Worm (Caenorhabditis elegans): ENCODE results near the gene zyg-11.

The zyg-11 gene

DNA sequence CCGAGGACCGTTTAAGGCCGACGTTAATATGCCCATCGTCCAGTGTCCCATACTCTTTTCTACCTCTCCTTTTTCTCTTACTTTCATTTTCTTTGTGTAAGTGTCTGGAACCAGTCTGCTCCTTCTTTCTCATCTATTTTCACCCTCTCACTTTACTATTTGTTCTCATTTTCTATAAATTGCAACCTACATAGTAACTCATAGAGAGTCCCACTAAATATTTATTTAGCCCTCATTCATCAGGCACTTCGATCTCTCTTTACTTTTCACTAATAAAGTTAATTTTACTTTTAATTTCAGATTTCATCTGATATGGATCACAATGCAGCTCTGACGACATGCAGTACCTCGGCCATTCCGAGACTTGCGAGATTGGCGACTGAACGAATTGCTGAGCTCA lies at the start of gene zyg-11:
Gene zyg-11, plus strand, starts transcription at position 301 of the 400 bp plus-strand sequence.
- TF ChIP-seq lsy-2 (tag; optimal IDR thresholded peaks at IDR 0.05) (no peak), hif-1 (tag; optimal IDR thresholded peaks at IDR 0.05) (no peak), lin-1 (GFP tag; IDR thresholded peaks at IDR 0.05) (no peak), ceh-32 (tag; optimal IDR thresholded peaks at IDR 0.05; ENCODE audit: poor library complexity) (no peak), nhr-10 (tag; optimal IDR thresholded peaks at IDR 0.05) (no peak), nhr-41 (GFP tag; IDR thresholded peaks at IDR 0.05) (no peak), fkh-10 (GFP tag; optimal IDR thresholded peaks at IDR 0.05) (no peak), F26F4.8 (GFP tag; conservative IDR thresholded peaks at IDR 0.05) (no peak), unc-130 (GFP tag; optimal IDR thresholded peaks at IDR 0.05) (no peak), nhr-28 (tag; optimal IDR thresholded peaks at IDR 0.05) (no peak), ztf-7 (tag; optimal IDR thresholded peaks at IDR 0.05) (no peak), gei-8 (GFP tag; optimal IDR thresholded peaks at IDR 0.05) (no peak), ceh-62 (tag; optimal IDR thresholded peaks at IDR 0.05) (no peak), saeg-2 (GFP tag; IDR thresholded peaks at IDR 0.05) (no peak), F44E2.7 (GFP tag; IDR thresholded peaks at IDR 0.05) (no peak), Y75B8A.6 (GFP tag; IDR thresholded peaks at IDR 0.05) (no peak), vab-7 (GFP tag; IDR thresholded peaks at IDR 0.05) (no peak), unc-62 (GFP tag; optimal IDR thresholded peaks at IDR 0.05 in 1 of 2) (no peak), unc-62 (tag; optimal IDR thresholded peaks at IDR 0.05) (no peak), ceh-82 (tag; optimal IDR thresholded peaks at IDR 0.05) (no peak), dpl-1 (GFP tag; optimal IDR thresholded peaks at IDR 0.05) (no peak)

DNA sequence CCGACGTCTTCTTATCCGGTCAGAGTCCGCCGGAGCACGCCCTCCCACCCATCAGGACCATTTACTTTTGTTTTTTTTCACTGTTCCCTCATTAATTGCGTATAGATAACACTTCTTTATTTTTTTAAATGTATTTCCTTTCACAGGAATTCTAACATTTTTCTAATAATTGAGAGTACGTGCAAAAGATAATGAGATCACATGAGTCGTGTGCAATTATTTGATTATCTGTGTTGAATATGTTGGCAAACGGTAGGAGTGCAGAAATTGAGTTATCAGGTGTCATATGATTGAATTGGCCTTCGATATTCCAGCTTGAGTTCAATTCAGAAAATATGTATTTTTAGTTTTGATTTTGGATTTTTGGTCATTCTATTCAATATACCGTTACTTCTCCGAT lies 49.1 kb upstream of the zyg-11 start:
- TF ChIP-seq F49E8.2 (tag; optimal IDR thresholded peaks at IDR 0.05; ENCODE audit: borderline replicate concordance) (no peak), hif-1 (tag; optimal IDR thresholded peaks at IDR 0.05) (no peak), jun-1 (tag; optimal IDR thresholded peaks at IDR 0.05) (no peak), zip-11 (GFP tag; IDR thresholded peaks at IDR 0.05) (no peak), F26F4.8 (GFP tag; conservative IDR thresholded peaks at IDR 0.05) (no peak), madf-9 (GFP tag; conservative IDR thresholded peaks at IDR 0.05) (no peak), ctbp-1 (GFP tag; IDR thresholded peaks at IDR 0.05) (no peak), aha-1 (tag) (no peak), lin-15B (tag; optimal IDR thresholded peaks at IDR 0.05) (no peak), hlh-11 (tag; optimal IDR thresholded peaks at IDR 0.05) (no peak), ztf-11 (tag; optimal IDR thresholded peaks at IDR 0.05) (no peak), ces-1 (GFP tag; optimal IDR thresholded peaks at IDR 0.05) (no peak), hmg-1.1 (GFP tag; IDR thresholded peaks at IDR 0.05) (no peak), nhr-48 (tag; optimal IDR thresholded peaks at IDR 0.05) (no peak), lin-13 (GFP tag; optimal IDR thresholded peaks at IDR 0.05) (no peak), nhr-25 (tag; optimal IDR thresholded peaks at IDR 0.05; ENCODE audit: borderline replicate concordance, insufficient read depth) (no peak), Y105C5A.15 (GFP tag; IDR thresholded peaks at IDR 0.05) (no peak), spr-1 (tag; optimal IDR thresholded peaks at IDR 0.05) (no peak), lim-7 (GFP tag; IDR thresholded peaks at IDR 0.05) (no peak), zfp-3 (GFP tag; conservative IDR thresholded peaks at IDR 0.05) (no peak)

DNA sequence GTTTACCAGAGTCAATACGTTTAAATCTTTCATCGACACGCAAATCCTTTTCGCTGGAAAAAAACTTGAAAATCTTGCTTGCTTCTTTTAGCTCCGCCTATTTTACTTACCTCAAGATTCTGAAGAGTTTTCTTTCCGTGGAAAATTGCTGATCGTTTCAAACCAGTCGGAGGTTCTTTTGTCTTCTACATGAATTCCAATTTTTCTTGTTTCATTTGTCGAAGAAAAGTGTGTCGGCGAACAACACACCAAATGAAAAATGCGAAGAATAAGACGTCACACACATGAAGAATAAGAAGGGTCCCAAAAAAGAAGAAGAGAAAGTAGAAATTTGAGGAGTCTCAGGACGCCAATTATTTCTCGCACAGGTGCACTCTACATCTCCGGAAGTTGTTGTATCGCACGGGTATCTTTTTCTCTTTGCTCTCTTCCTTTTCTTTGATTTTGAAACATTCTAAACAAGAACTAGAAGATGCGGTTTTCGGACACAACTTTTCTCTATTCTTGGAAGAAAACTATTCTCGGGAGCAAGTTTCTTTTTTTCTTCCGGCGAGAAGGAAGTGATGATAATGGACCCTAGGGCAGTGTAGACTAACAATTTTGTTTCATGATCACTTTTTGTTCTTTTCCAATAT lies 43.2 kb upstream of the zyg-11 start:
- TF ChIP-seq egl-27 (tag; optimal IDR thresholded peaks at IDR 0.05) (no peak), tra-1 (GFP tag; IDR thresholded peaks at IDR 0.05) (no peak), aly-2 (tag; optimal IDR thresholded peaks at IDR 0.05) (no peak), ama-1 (optimal IDR thresholded peaks at IDR 0.05) (no peak), nhr-41 (GFP tag; IDR thresholded peaks at IDR 0.05) (no peak), ceh-44 (GFP tag; IDR thresholded peaks at IDR 0.05) (no peak), F26F4.8 (GFP tag; conservative IDR thresholded peaks at IDR 0.05) (no peak), nhr-42 (GFP tag; IDR thresholded peaks at IDR 0.05) (no peak), mep-1 (tag; optimal IDR thresholded peaks at IDR 0.05) (no peak), fos-1 (tag; optimal IDR thresholded peaks at IDR 0.05) (no peak), snpc-4 (tag; optimal IDR thresholded peaks at IDR 0.05) (no peak), fkh-10 (GFP tag; optimal IDR thresholded peaks at IDR 0.05) (no peak), unc-62 (GFP tag; optimal IDR thresholded peaks at IDR 0.05 in 1 of 2) (peak in 1 of 2 experiments; percentile 55), unc-62 (tag; optimal IDR thresholded peaks at IDR 0.05) (no peak), daf-8 (GFP tag; IDR thresholded peaks at IDR 0.05) (no peak), aha-1 (tag) (peak; percentile 82), gei-8 (GFP tag; optimal IDR thresholded peaks at IDR 0.05) (no peak), dmd-9 (GFP tag; IDR thresholded peaks at IDR 0.05) (no peak), hlh-11 (tag; optimal IDR thresholded peaks at IDR 0.05) (no peak)
